Worm (Caenorhabditis elegans): ENCODE results near the gene CD4.8.

ce11 chrV:5647359-5647758, 46.2 kb upstream of the CD4.8 start, which contains the start of gene C14C11.4:
- no peak for TF ChIP-seq ama-1 (optimal IDR thresholded peaks at IDR 0.05)
- no peak for TF ChIP-seq unc-62 (GFP tag; optimal IDR thresholded peaks at IDR 0.05)

Data from whole organism, L1 larva.